Fruit fly (Drosophila melanogaster) whole organism, pupa: ENCODE measurements around the gene CG1785.

Experiments
- CG12605 ChIP-seq: fragments of 200-800 bp; sonication (Bioruptor generic); IDR thresholded peaks from 2 replicates; pipeline ENCODE4 v1.3.6; 2022; ENCODE audit warnings: missing biosample characterization, missing genetic modification characterization
- CG13204 ChIP-seq: fragments of 200-800 bp; sonication (Bioruptor generic); optimal IDR thresholded peaks from 2 replicates; lab custom pipeline; 2018; ENCODE audit warnings: missing biosample characterization, mild to moderate bottlenecking, missing genetic modification characterization, moderate library complexity
- CG14655 ChIP-seq: fragments of 200-800 bp; sonication (Bioruptor generic); optimal IDR thresholded peaks from 3 replicates; lab custom pipeline; 2017; ENCODE audit warnings: mild to moderate bottlenecking, missing biosample characterization, missing genetic modification reagents, missing genetic modification characterization
- CG32121 ChIP-seq: fragments of 200-800 bp; sonication (Bioruptor generic); IDR thresholded peaks from 2 replicates; pipeline ENCODE4 v1.3.6; 2022; ENCODE audit warnings: missing biosample characterization, missing genetic modification characterization
- CG34367 ChIP-seq: fragments of 200-800 bp; sonication (Bioruptor generic); optimal IDR thresholded peaks from 2 replicates; lab custom pipeline; 2018; ENCODE audit warnings: missing biosample characterization, mild to moderate bottlenecking, missing genetic modification characterization
- CG4496 ChIP-seq: fragments of 200-800 bp; sonication (Bioruptor generic); IDR thresholded peaks from 3 replicates; pipeline ENCODE4 v1.3.6; 2022; ENCODE audit warnings: missing biosample characterization, missing genetic modification characterization
- CG8159 ChIP-seq: fragments of 200-800 bp; sonication (Bioruptor generic); optimal IDR thresholded peaks from 3 replicates; lab custom pipeline; 2018; ENCODE audit warnings: missing biosample characterization, mild to moderate bottlenecking, missing genetic modification characterization, moderate library complexity
- CG9948 ChIP-seq: fragments of 200-800 bp; sonication (Bioruptor generic); optimal IDR thresholded peaks from 2 replicates; lab custom pipeline; 2018; ENCODE audit warnings: missing biosample characterization, mild to moderate bottlenecking, missing genetic modification characterization, moderate library complexity
- Pif1B ChIP-seq: fragments of 200-800 bp; sonication (Bioruptor generic); optimal IDR thresholded peaks from 3 replicates; lab custom pipeline; 2016; ENCODE audit warnings: missing biosample characterization, missing genetic modification characterization
- Snoo ChIP-seq: fragments of 200-800 bp; sonication (Bioruptor generic); optimal IDR thresholded peaks from 3 replicates; lab custom pipeline; 2017; ENCODE audit warnings: missing biosample characterization, mild to moderate bottlenecking, missing genetic modification characterization, inconsistent platforms
- fd96Ca ChIP-seq: fragments of 200-800 bp; sonication (Bioruptor generic); IDR thresholded peaks from 3 replicates; pipeline ENCODE4 v1.3.6; 2022; ENCODE audit warnings: missing biosample characterization, missing genetic modification characterization

DNA sequence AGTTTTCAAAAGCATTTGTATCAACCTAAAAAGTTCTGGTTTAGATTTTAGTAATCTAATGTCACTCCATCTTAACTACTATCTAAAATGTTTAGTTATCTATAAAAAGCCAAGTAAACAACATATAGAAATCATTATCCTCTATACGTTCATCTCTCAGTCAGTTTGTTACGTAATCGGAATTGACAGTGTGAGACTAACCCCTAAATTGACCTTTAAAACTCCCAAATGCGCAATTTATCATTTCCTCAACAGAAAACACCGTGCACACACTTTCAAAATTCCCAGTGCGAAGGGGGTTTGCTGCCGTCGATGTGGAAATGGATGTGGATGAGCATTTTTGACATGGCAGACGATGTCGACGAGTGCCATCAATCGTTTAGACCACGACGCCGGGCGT is 10.5 kb downstream of the CG1785 start:
- no peak for TF ChIP-seq fd96Ca (GFP tag; lab: Robert Waterston, UW)
- TF ChIP-seq CG8159 (tag; lab: Kevin White, UChicago): no peak
- no peak for TF ChIP-seq CG13204
- TF ChIP-seq CG4496 (GFP tag; lab: Robert Waterston, UW): no peak
- TF ChIP-seq CG32121 (GFP tag; lab: Robert Waterston, UW): no peak
- TF ChIP-seq CG9948 (tag; lab: Kevin White, UChicago): no peak
- no peak for TF ChIP-seq Snoo (tag; lab: Kevin White, UChicago)
- TF ChIP-seq CG14655 (GFP tag; lab: Kevin White, UChicago): no peak
- TF ChIP-seq CG34367 (tag; lab: Kevin White, UChicago): no peak
- no peak for TF ChIP-seq CG12605 (GFP tag; lab: Robert Waterston, UW)
- TF ChIP-seq Pif1B (GFP tag; lab: Kevin White, UChicago): no peak
